Worm (Caenorhabditis elegans) whole organism, young adult: ENCODE results near the gene nhr-129.
"Not testable (repeated sequence)": the region's sequence is repeated elsewhere in the genome, so short reads cannot be mapped to it uniquely, and the experiment has no call there.

Experiments
- B0019.2 ChIP-seq: fragments of 200-800 bp; sonication (Bioruptor generic); conservative IDR thresholded peaks from 2 replicates; pipeline ENCODE4 v1.3.6; 2022; ENCODE audit warnings: missing genetic modification reagents, missing genetic modification characterization, missing compliant biosample characterization
- F49E8.2 ChIP-seq: sonication (generic microtip); optimal IDR thresholded peaks from 3 replicates; lab custom pipeline; 2017; ENCODE audit warnings: missing genetic modification characterization, mild to moderate bottlenecking, missing compliant biosample characterization, antibody characterized with exemption, moderate library complexity; ENCODE audit not compliant: insufficient read depth
- athp-1 ChIP-seq: sonication (generic microtip); optimal IDR thresholded peaks from 2 replicates; lab custom pipeline; 2017; ENCODE audit warnings: mild to moderate bottlenecking, missing genetic modification characterization, missing compliant biosample characterization
- cebp-2 ChIP-seq: fragments of 200-800 bp; sonication (Bioruptor generic); IDR thresholded peaks from 2 replicates; pipeline ENCODE4 v1.3.6; 2022; ENCODE audit warnings: missing genetic modification characterization, missing compliant biosample characterization
- dox-1 ChIP-seq: fragments of 200-800 bp; sonication (Bioruptor generic); IDR thresholded peaks from 2 replicates; pipeline ENCODE4 v1.3.6; 2022; ENCODE audit warnings: missing genetic modification reagents, missing genetic modification characterization, missing compliant biosample characterization
- dpl-1 ChIP-seq: fragments of 150-350 bp; optimal IDR thresholded peaks from 2 replicates; lab custom pipeline; 2014; ENCODE audit warnings: missing biosample characterization, missing genetic modification reagents, missing genetic modification characterization
- egl-44 ChIP-seq: fragments of 200-800 bp; sonication (Bioruptor generic); IDR thresholded peaks from 2 replicates; pipeline ENCODE4 v1.3.6; 2022; ENCODE audit warnings: missing genetic modification reagents, missing genetic modification characterization, missing compliant biosample characterization
- egrh-3 ChIP-seq: fragments of 200-800 bp; sonication (Bioruptor generic); IDR thresholded peaks from 2 replicates; pipeline ENCODE4 v1.3.6; 2022; ENCODE audit warnings: missing genetic modification reagents, missing genetic modification characterization, missing compliant biosample characterization
- mxl-1 ChIP-seq: sonication (generic microtip); optimal IDR thresholded peaks from 2 replicates; lab custom pipeline; 2016; ENCODE audit warnings: missing genetic modification characterization, missing compliant biosample characterization
- pha-4 ChIP-seq: fragments of 150-350 bp; sonication (generic microtip); optimal IDR thresholded peaks from 2 replicates; lab custom pipeline; 2014; ENCODE audit warnings: missing biosample characterization, missing genetic modification reagents, missing genetic modification characterization
- repo-1 ChIP-seq: sonication (generic microtip); optimal IDR thresholded peaks from 2 replicates; lab custom pipeline; 2017; ENCODE audit warnings: mild to moderate bottlenecking, missing genetic modification characterization, missing compliant biosample characterization
- snpc-3.4 ChIP-seq: sonication (generic microtip); optimal IDR thresholded peaks from 2 replicates; lab custom pipeline; 2017; ENCODE audit warnings: missing genetic modification characterization, mild to moderate bottlenecking, missing compliant biosample characterization, antibody characterized with exemption, moderate library complexity, missing genotype, missing genetic modification reagents
- unc-62 ChIP-seq: fragments of 150-350 bp; optimal IDR thresholded peaks from 2 replicates; lab custom pipeline; 2014; ENCODE audit warnings: missing biosample characterization, missing genetic modification reagents, missing genetic modification characterization
- zim-3 ChIP-seq: sonication (generic microtip); optimal IDR thresholded peaks from 2 replicates; lab custom pipeline; 2017; ENCODE audit warnings: mild to moderate bottlenecking, missing genetic modification characterization, moderate library complexity, missing compliant biosample characterization

ce11 chrV:13317247-13317646, 13.6 kb downstream of the nhr-129 start:
- TF ChIP-seq unc-62; dpl-1; athp-1 (tag; lab: Kevin White, UChicago); B0019.2 (GFP tag; lab: Robert Waterston, UW); cebp-2 (GFP tag; lab: Robert Waterston, UW); zim-3 (tag; lab: Kevin White, UChicago); egl-44 (GFP tag; lab: Robert Waterston, UW); pha-4 (tag; lab: Kevin White, UChicago); snpc-3.4 (tag; lab: Kevin White, UChicago); mxl-1 (tag; lab: Kevin White, UChicago); repo-1 (tag; lab: Kevin White, UChicago); F49E8.2: not testable (repeated sequence)
- 0 out of 2 replicates have a peak, but pooled peaks have one; percentile 38 for TF ChIP-seq dox-1
- TF ChIP-seq egrh-3: peak; percentile 93
